Worm (Caenorhabditis elegans) whole organism, L4 larva: ENCODE measurements around the gene B0280.2.

Experiments
- F10B5.3 ChIP-seq: sonication (generic microtip); optimal IDR thresholded peaks from 2 replicates; lab custom pipeline; 2016; ENCODE audit warnings: mild to moderate bottlenecking, missing genetic modification characterization, missing compliant biosample characterization
- F37D6.2 ChIP-seq: sonication (generic microtip); optimal IDR thresholded peaks from 2 replicates; lab custom pipeline; 2016; ENCODE audit warnings: mild to moderate bottlenecking, missing genetic modification characterization, missing compliant biosample characterization
- R02D3.7 ChIP-seq: fragments of 150-350 bp; sonication (generic microtip); optimal IDR thresholded peaks from 3 replicates; lab custom pipeline; 2014; ENCODE audit warnings: missing biosample characterization, missing genetic modification characterization
- T20F7.1 ChIP-seq: fragments of 200-800 bp; sonication (Bioruptor generic); optimal IDR thresholded peaks from 2 replicates; lab custom pipeline; 2018; ENCODE audit warnings: mild to moderate bottlenecking, missing genetic modification characterization, missing compliant biosample characterization
- Y105C5A.15 ChIP-seq: fragments of 200-800 bp; sonication (Bioruptor generic); IDR thresholded peaks from 2 replicates; pipeline ENCODE4 v1.3.6; 2022; ENCODE audit warnings: missing genetic modification characterization, missing compliant biosample characterization
- ZK337.2 ChIP-seq: fragments of 200-800 bp; sonication (Bioruptor generic); IDR thresholded peaks from 2 replicates; pipeline ENCODE4 v1.3.6; 2022; ENCODE audit warnings: missing genetic modification reagents, missing genetic modification characterization, missing compliant biosample characterization
- aha-1 ChIP-seq: fragments of 150-350 bp; peaks from one replicate; lab custom pipeline; 2014; ENCODE audit warnings: missing biosample characterization, missing genetic modification characterization
- aly-2 ChIP-seq: sonication (generic microtip); optimal IDR thresholded peaks from 2 replicates; lab custom pipeline; 2018; ENCODE audit warnings: missing biosample characterization, missing genetic modification characterization
- arid-1 ChIP-seq: fragments of 200-800 bp; sonication (Bioruptor generic); conservative IDR thresholded peaks from 2 replicates; pipeline ENCODE4 v1.3.6; 2022; ENCODE audit warnings: missing genetic modification reagents, missing genetic modification characterization, missing compliant biosample characterization
- ceh-28 ChIP-seq: fragments of 150-350 bp; optimal IDR thresholded peaks from 2 replicates; lab custom pipeline; 2014; ENCODE audit warnings: missing biosample characterization, missing genetic modification reagents, missing genetic modification characterization
- ceh-62 ChIP-seq: sonication (generic microtip); optimal IDR thresholded peaks from 2 replicates; lab custom pipeline; 2017; ENCODE audit warnings: missing biosample characterization, missing genetic modification characterization
- ceh-82 ChIP-seq: sonication (generic microtip); optimal IDR thresholded peaks from 2 replicates; lab custom pipeline; 2017; ENCODE audit warnings: missing biosample characterization, missing genetic modification characterization
- cey-2 ChIP-seq: sonication (generic microtip); optimal IDR thresholded peaks from 3 replicates; lab custom pipeline; 2017; ENCODE audit warnings: missing genetic modification characterization, mild to moderate bottlenecking, missing compliant biosample characterization, antibody characterized with exemption, borderline replicate concordance; ENCODE audit not compliant: insufficient read depth
- ctbp-1 ChIP-seq: fragments of 200-800 bp; sonication (Bioruptor generic); IDR thresholded peaks from 2 replicates; pipeline ENCODE4 v1.3.6; 2022; ENCODE audit warnings: missing genetic modification reagents, missing genetic modification characterization, missing compliant biosample characterization
- daf-12 ChIP-seq: fragments of 150-350 bp; optimal IDR thresholded peaks from 2 replicates; lab custom pipeline; 2014; ENCODE audit warnings: missing biosample characterization, missing genetic modification reagents, missing genetic modification characterization
- daf-19 ChIP-seq: fragments of 200-800 bp; sonication (Bioruptor generic); conservative IDR thresholded peaks from 2 replicates; pipeline ENCODE4 v1.3.6; 2022; ENCODE audit warnings: missing genetic modification characterization, missing compliant biosample characterization
- daf-8 ChIP-seq: fragments of 200-800 bp; sonication (Bioruptor generic); IDR thresholded peaks from 2 replicates; pipeline ENCODE4 v1.3.6; 2022; ENCODE audit warnings: missing genetic modification characterization, missing compliant biosample characterization
- dmd-6 ChIP-seq: fragments of 200-800 bp; sonication (Bioruptor generic); IDR thresholded peaks from 2 replicates; pipeline ENCODE4 v1.3.6; 2022; ENCODE audit warnings: missing genetic modification reagents, missing genetic modification characterization, missing compliant biosample characterization
- dmd-8 ChIP-seq: fragments of 200-800 bp; sonication (Bioruptor generic); IDR thresholded peaks from 2 replicates; pipeline ENCODE4 v1.3.6; 2022; ENCODE audit warnings: missing genetic modification characterization, missing compliant biosample characterization
- dve-1 ChIP-seq: sonication (generic microtip); optimal IDR thresholded peaks from 2 replicates; lab custom pipeline; 2017; ENCODE audit warnings: antibody characterized with exemption, mild to moderate bottlenecking, missing genetic modification characterization, missing compliant biosample characterization; ENCODE audit not compliant: insufficient read depth
- egl-27 ChIP-seq: sonication (generic microtip); optimal IDR thresholded peaks from 3 replicates; lab custom pipeline; 2017; ENCODE audit warnings: missing biosample characterization, missing genetic modification reagents, missing genetic modification characterization
- fkh-10 ChIP-seq: fragments of 150-350 bp; optimal IDR thresholded peaks from 2 replicates; lab custom pipeline; 2014; ENCODE audit warnings: missing biosample characterization, missing genetic modification reagents, missing genetic modification characterization
- hif-1 ChIP-seq, 2 experiments: sonication (generic microtip); optimal IDR thresholded peaks; 2 replicates each; lab custom pipeline; 2016 to 2017; ENCODE audit warnings: missing compliant biosample characterization in 2 of 2, missing genetic modification characterization in 2 of 2, missing genetic modification reagents in 2 of 2, missing genotype in 2 of 2, mild to moderate bottlenecking in 1 of 2
- hlh-11 ChIP-seq: fragments of 200-800 bp; sonication (Bioruptor generic); optimal IDR thresholded peaks from 2 replicates; lab custom pipeline; 2018; ENCODE audit warnings: mild to moderate bottlenecking, missing genetic modification characterization, missing compliant biosample characterization
- hlh-30 ChIP-seq: sonication (generic microtip); optimal IDR thresholded peaks from 2 replicates; lab custom pipeline; 2017; ENCODE audit warnings: antibody characterized with exemption, mild to moderate bottlenecking, missing genetic modification characterization, missing compliant biosample characterization; ENCODE audit not compliant: insufficient read depth
- jun-1 ChIP-seq: fragments of 150-350 bp; optimal IDR thresholded peaks from 2 replicates; lab custom pipeline; 2014; ENCODE audit warnings: missing biosample characterization, missing genetic modification reagents, missing genetic modification characterization
- lim-7 ChIP-seq: fragments of 200-800 bp; sonication (Bioruptor generic); IDR thresholded peaks from 2 replicates; pipeline ENCODE4 v1.3.6; 2022; ENCODE audit warnings: missing genetic modification characterization, missing compliant biosample characterization
- lin-13 ChIP-seq: fragments of 150-350 bp; optimal IDR thresholded peaks from 2 replicates; lab custom pipeline; 2014; ENCODE audit warnings: missing biosample characterization, missing genetic modification reagents, missing genetic modification characterization
- lin-29 ChIP-seq: fragments of 200-800 bp; sonication (Bioruptor generic); IDR thresholded peaks from 2 replicates; pipeline ENCODE4 v1.3.6; 2022; ENCODE audit warnings: missing genetic modification reagents, missing genetic modification characterization, missing compliant biosample characterization
- lin-38 ChIP-seq: fragments of 200-800 bp; sonication (Bioruptor generic); IDR thresholded peaks from 2 replicates; pipeline ENCODE4 v1.3.6; 2022; ENCODE audit warnings: missing genetic modification reagents, missing genetic modification characterization, missing compliant biosample characterization
- lin-39 ChIP-seq: fragments of 150-350 bp; optimal IDR thresholded peaks from 2 replicates; lab custom pipeline; 2014; ENCODE audit warnings: missing biosample characterization, missing genetic modification reagents, missing genetic modification characterization
- lir-3 ChIP-seq: sonication (generic microtip); optimal IDR thresholded peaks from 2 replicates; lab custom pipeline; 2016; ENCODE audit warnings: mild to moderate bottlenecking, missing genetic modification characterization, missing compliant biosample characterization
- mdl-1 ChIP-seq, 2 experiments: fragments of 150-350 bp in 1 of 2; sonication (generic microtip) in 1 of 2; optimal IDR thresholded peaks; 2 replicates each; lab custom pipeline; 2014 to 2017; ENCODE audit warnings: missing biosample characterization in 2 of 2, missing genetic modification characterization in 2 of 2
- mes-2 ChIP-seq: sonication (generic microtip); optimal IDR thresholded peaks from 2 replicates; lab custom pipeline; 2016; ENCODE audit warnings: missing genotype, mild to moderate bottlenecking, missing genetic modification characterization, missing compliant biosample characterization; ENCODE audit not compliant: poor library complexity, severe bottlenecking
- mxl-3 ChIP-seq: fragments of 200-800 bp; sonication (Bioruptor generic); optimal IDR thresholded peaks from 2 replicates; lab custom pipeline; 2018; ENCODE audit warnings: mild to moderate bottlenecking, missing genetic modification characterization, missing compliant biosample characterization
- nhr-10 ChIP-seq: fragments of 150-350 bp; optimal IDR thresholded peaks from 2 replicates; lab custom pipeline; 2014; ENCODE audit warnings: missing biosample characterization, missing genetic modification characterization
- nhr-237 ChIP-seq: sonication (generic microtip); optimal IDR thresholded peaks from 2 replicates; lab custom pipeline; 2017; ENCODE audit warnings: missing biosample characterization, missing genetic modification characterization
- nhr-28 ChIP-seq: fragments of 150-350 bp; optimal IDR thresholded peaks from 2 replicates; lab custom pipeline; 2014; ENCODE audit warnings: missing biosample characterization, missing genetic modification characterization
- nhr-48 ChIP-seq: sonication (generic microtip); optimal IDR thresholded peaks from 2 replicates; lab custom pipeline; 2016; ENCODE audit warnings: mild to moderate bottlenecking, missing genetic modification characterization, missing compliant biosample characterization
- nhr-77 ChIP-seq: fragments of 150-350 bp; optimal IDR thresholded peaks from 2 replicates; lab custom pipeline; 2014; ENCODE audit warnings: missing biosample characterization, missing genetic modification characterization
- rbr-2 ChIP-seq: sonication (generic microtip); optimal IDR thresholded peaks from 2 replicates; lab custom pipeline; 2016; ENCODE audit warnings: missing genotype, missing genetic modification characterization, missing compliant biosample characterization
- sdz-12 ChIP-seq: fragments of 200-800 bp; sonication (Bioruptor generic); optimal IDR thresholded peaks from 2 replicates; lab custom pipeline; 2018; ENCODE audit warnings: mild to moderate bottlenecking, missing genetic modification characterization, missing compliant biosample characterization
- set-16 ChIP-seq: fragments of 200-800 bp; sonication (Bioruptor generic); IDR thresholded peaks from 2 replicates; pipeline ENCODE4 v1.3.6; 2022; ENCODE audit warnings: missing genetic modification reagents, missing genetic modification characterization, missing compliant biosample characterization
- skn-1 ChIP-seq: fragments of 150-350 bp; optimal IDR thresholded peaks from 2 replicates; lab custom pipeline; 2014; ENCODE audit warnings: missing biosample characterization, missing genetic modification characterization
- snpc-1.2 ChIP-seq: fragments of 200-800 bp; sonication (Bioruptor generic); IDR thresholded peaks from 2 replicates; pipeline ENCODE4 v1.3.6; 2022; ENCODE audit warnings: missing genetic modification reagents, missing genetic modification characterization, missing compliant biosample characterization
- tra-1 ChIP-seq: fragments of 200-800 bp; sonication (Bioruptor generic); IDR thresholded peaks from 2 replicates; pipeline ENCODE4 v1.3.6; 2022; ENCODE audit warnings: missing genetic modification reagents, missing genetic modification characterization, missing compliant biosample characterization
- unc-130 ChIP-seq: sonication (generic microtip); optimal IDR thresholded peaks from 2 replicates; lab custom pipeline; 2016; ENCODE audit warnings: missing genetic modification reagents, missing genetic modification characterization, missing compliant biosample characterization
- zfp-3 ChIP-seq: fragments of 200-800 bp; sonication (Bioruptor generic); conservative IDR thresholded peaks from 2 replicates; pipeline ENCODE4 v1.3.6; 2022; ENCODE audit warnings: missing genetic modification reagents, missing genetic modification characterization, missing compliant biosample characterization
- zip-11 ChIP-seq: fragments of 200-800 bp; sonication (Bioruptor generic); IDR thresholded peaks from 2 replicates; pipeline ENCODE4 v1.3.6; 2022; ENCODE audit warnings: missing genetic modification characterization, missing compliant biosample characterization
- zip-2 ChIP-seq: fragments of 150-350 bp; optimal IDR thresholded peaks from 2 replicates; lab custom pipeline; 2014; ENCODE audit warnings: missing biosample characterization, missing genetic modification characterization
- ztf-11 ChIP-seq: fragments of 150-350 bp; optimal IDR thresholded peaks from 2 replicates; lab custom pipeline; 2014; ENCODE audit warnings: missing biosample characterization, missing genetic modification characterization

The B0280.2 gene

DNA sequence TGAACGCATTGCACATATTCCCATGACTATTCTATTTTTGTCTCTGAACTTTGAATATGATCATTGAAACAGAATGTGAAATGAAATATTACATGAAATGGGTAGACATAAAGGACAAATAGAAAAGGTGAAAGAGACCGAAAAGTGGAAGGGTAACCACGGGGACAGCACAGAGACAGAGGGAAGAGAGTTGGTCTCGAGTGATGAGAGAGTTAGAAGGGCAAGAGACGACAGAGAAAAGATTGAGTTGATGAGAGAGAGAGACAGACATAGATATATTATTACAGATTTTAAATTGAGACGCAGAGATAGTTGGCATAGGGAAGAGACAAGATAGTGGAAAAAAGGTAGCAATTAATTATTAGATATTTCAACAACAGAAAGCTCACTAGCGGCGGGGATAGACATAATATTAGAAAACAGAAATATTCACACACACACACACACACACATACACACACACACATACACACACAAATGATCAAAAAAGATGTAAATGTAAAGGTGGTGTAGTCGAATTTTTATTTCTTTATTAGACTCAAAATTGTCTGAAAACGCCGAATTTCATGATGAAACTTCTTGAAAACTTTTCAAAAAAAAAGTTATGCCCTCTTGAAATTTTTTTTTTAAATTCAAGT is 7.7 kb upstream of the B0280.2 start (continued):
- TF ChIP-seq snpc-1.2 (GFP tag; lab: Robert Waterston, UW): no peak
- TF ChIP-seq skn-1: no peak
- no peak for TF ChIP-seq aly-2 (tag; lab: Kevin White, UChicago)
- no peak for TF ChIP-seq fkh-10 (GFP tag; lab: Kevin White, UChicago)
- TF ChIP-seq ceh-82 (tag; lab: Kevin White, UChicago): no peak
- TF ChIP-seq daf-8 (GFP tag; lab: Robert Waterston, UW): no peak
- peak; percentile 88 for TF ChIP-seq nhr-10 (tag; lab: Kevin White, UChicago)
- TF ChIP-seq cey-2 (tag; lab: Kevin White, UChicago): no peak
- no peak for TF ChIP-seq lim-7 (GFP tag; lab: Robert Waterston, UW)
- peak; percentile 91 for TF ChIP-seq aha-1 (tag; lab: Kevin White, UChicago)
- peak; percentile 74 for TF ChIP-seq mxl-3 (GFP tag; lab: Kevin White, UChicago)
- no peak for TF ChIP-seq ZK337.2 (GFP tag; lab: Robert Waterston, UW)
- TF ChIP-seq lin-13 (GFP tag; lab: Kevin White, UChicago): peak; percentile 4
- TF ChIP-seq R02D3.7 (tag; lab: Kevin White, UChicago): no peak
- TF ChIP-seq nhr-28 (tag; lab: Kevin White, UChicago): peak; percentile 87
- TF ChIP-seq nhr-237 (tag; lab: Kevin White, UChicago): no peak
- TF ChIP-seq daf-12: no peak
- no peak for TF ChIP-seq hif-1 (tag; optimal IDR thresholded peaks at IDR 0.05; lab: Kevin White, UChicago)
- TF ChIP-seq jun-1 (tag; lab: Kevin White, UChicago): no peak
- no peak for TF ChIP-seq ctbp-1
- no peak for TF ChIP-seq sdz-12 (GFP tag; lab: Kevin White, UChicago)
- TF ChIP-seq ceh-62 (tag; lab: Kevin White, UChicago): no peak
- TF ChIP-seq lir-3 (tag; lab: Kevin White, UChicago): no peak
- TF ChIP-seq mdl-1 (tag; optimal IDR thresholded peaks at IDR 0.05; lab: Kevin White, UChicago): peak; percentile 46 to 71
- no peak for TF ChIP-seq lin-39 (tag; lab: Kevin White, UChicago)
- no peak for TF ChIP-seq Y105C5A.15 (GFP tag; lab: Robert Waterston, UW)
- no peak for TF ChIP-seq zip-2
- peak; percentile 46; the same call in 1 of the 2 replicates for TF ChIP-seq tra-1 (GFP tag; lab: Robert Waterston, UW)
- peak; percentile 94 for TF ChIP-seq hlh-30 (tag; lab: Kevin White, UChicago)
- TF ChIP-seq F10B5.3 (tag; lab: Kevin White, UChicago): no peak
- 0 out of 2 replicates have a peak, but pooled peaks have one; percentile 28 for TF ChIP-seq arid-1 (GFP tag; lab: Robert Waterston, UW)
- TF ChIP-seq nhr-48 (tag; lab: Kevin White, UChicago): peak; percentile 33
- 0 out of 2 replicates have a peak, but pooled peaks have one; percentile 13 for TF ChIP-seq zfp-3 (GFP tag; lab: Robert Waterston, UW)
- TF ChIP-seq zip-11 (GFP tag; lab: Robert Waterston, UW): no peak
- TF ChIP-seq dmd-8 (GFP tag; lab: Robert Waterston, UW): no peak
- TF ChIP-seq ceh-28 (tag; lab: Kevin White, UChicago): no peak
- TF ChIP-seq hlh-11 (tag; lab: Kevin White, UChicago): peak; percentile 81
- no peak for TF ChIP-seq lin-29 (GFP tag; lab: Robert Waterston, UW)
- no peak for TF ChIP-seq set-16 (GFP tag; lab: Robert Waterston, UW)
- peak; percentile 52 for TF ChIP-seq mes-2 (tag; lab: Kevin White, UChicago)
- TF ChIP-seq dmd-6 (GFP tag; lab: Robert Waterston, UW): peak; percentile 77
- TF ChIP-seq rbr-2 (tag; lab: Kevin White, UChicago): peak; percentile 34
- no peak for TF ChIP-seq F37D6.2 (tag; lab: Kevin White, UChicago)
- no peak for TF ChIP-seq T20F7.1 (GFP tag; lab: Kevin White, UChicago)
- no peak for TF ChIP-seq daf-19 (GFP tag; lab: Robert Waterston, UW)
- no peak for TF ChIP-seq unc-130
- TF ChIP-seq ztf-11 (tag; lab: Kevin White, UChicago): no peak
- peak; percentile 90 for TF ChIP-seq dve-1 (tag; lab: Kevin White, UChicago)
- TF ChIP-seq nhr-77: peak; percentile 31
- peak; percentile 22 for TF ChIP-seq lin-38 (GFP tag; lab: Robert Waterston, UW)
- TF ChIP-seq egl-27 (tag; lab: Kevin White, UChicago): no peak
